Worm (Caenorhabditis elegans) whole organism, L2 larva: Measurements from ENCODE around the gene F59B10.2.

ENCODE experiments used
- ama-1 ChIP-seq: fragments of 150-350 bp; optimal IDR thresholded peaks from 2 replicates; lab custom pipeline; 2018; ENCODE audit warnings: inconsistent platforms
- egl-27 ChIP-seq: sonication (generic microtip); optimal IDR thresholded peaks from 3 replicates; lab custom pipeline; 2017; ENCODE audit warnings: missing biosample characterization, missing genetic modification reagents, missing genetic modification characterization
- lin-39 ChIP-seq: fragments of 150-350 bp; optimal IDR thresholded peaks from 2 replicates; lab custom pipeline; 2014; ENCODE audit warnings: missing biosample characterization, missing genetic modification reagents, missing genetic modification characterization
- lsy-2 ChIP-seq, 2 experiments: fragments of 150-350 bp in 1 of 2; sonication (generic microtip) in 1 of 2; optimal IDR thresholded peaks; 2 replicates each; lab custom pipeline; 2014 to 2017; ENCODE audit warnings: missing biosample characterization in 2 of 2, missing genetic modification characterization in 2 of 2
- nhr-12 ChIP-seq: fragments of 150-350 bp; optimal IDR thresholded peaks from 2 replicates; lab custom pipeline; 2014; ENCODE audit warnings: missing biosample characterization, missing genetic modification characterization
- nhr-77 ChIP-seq: fragments of 150-350 bp; optimal IDR thresholded peaks from 2 replicates; lab custom pipeline; 2014; ENCODE audit warnings: missing biosample characterization, missing genetic modification characterization
- skn-1 ChIP-seq: sonication (generic microtip); optimal IDR thresholded peaks from 2 replicates; lab custom pipeline; 2017; ENCODE audit warnings: missing biosample characterization, missing genetic modification characterization
- snpc-4 ChIP-seq: fragments of 150-350 bp; optimal IDR thresholded peaks from 2 replicates; lab custom pipeline; 2014; ENCODE audit warnings: missing biosample characterization, missing genetic modification characterization
- unc-39 ChIP-seq: fragments of 150-350 bp; optimal IDR thresholded peaks from 2 replicates; lab custom pipeline; 2014; ENCODE audit warnings: missing biosample characterization, missing genetic modification characterization
- unc-62 ChIP-seq: fragments of 150-350 bp; optimal IDR thresholded peaks from 2 replicates; lab custom pipeline; 2014; ENCODE audit warnings: missing biosample characterization, missing genetic modification reagents, missing genetic modification characterization
- zag-1 ChIP-seq: fragments of 150-350 bp; optimal IDR thresholded peaks from 2 replicates; lab custom pipeline; 2014; ENCODE audit warnings: missing biosample characterization, missing genetic modification characterization
- ztf-11 ChIP-seq: sonication (generic microtip); optimal IDR thresholded peaks from 2 replicates; lab custom pipeline; 2017; ENCODE audit warnings: missing biosample characterization, missing genetic modification characterization

ce11 chrII:10501578-10501977 lies 8.1 kb downstream of the F59B10.2 start:
- TF ChIP-seq ztf-11 (tag; lab: Kevin White, UChicago) (no peak), ama-1 (no peak), egl-27 (tag; lab: Kevin White, UChicago) (peak; percentile 38), snpc-4 (tag; lab: Kevin White, UChicago) (no peak), nhr-12 (no peak), skn-1 (tag; lab: Kevin White, UChicago) (no peak), lin-39 (tag; lab: Kevin White, UChicago) (no peak), unc-62 (GFP tag; lab: Kevin White, UChicago) (no peak), unc-39 (no peak), lsy-2 (tag; optimal IDR thresholded peaks at IDR 0.05; lab: Kevin White, UChicago) (peak in 1 of 2 experiments; percentile 73), nhr-77 (tag; lab: Kevin White, UChicago) (peak; percentile 3), zag-1 (tag; lab: Kevin White, UChicago) (peak; percentile 51)
